Worm (Caenorhabditis elegans): ENCODE measurements around the gene peli-1.

DNA sequence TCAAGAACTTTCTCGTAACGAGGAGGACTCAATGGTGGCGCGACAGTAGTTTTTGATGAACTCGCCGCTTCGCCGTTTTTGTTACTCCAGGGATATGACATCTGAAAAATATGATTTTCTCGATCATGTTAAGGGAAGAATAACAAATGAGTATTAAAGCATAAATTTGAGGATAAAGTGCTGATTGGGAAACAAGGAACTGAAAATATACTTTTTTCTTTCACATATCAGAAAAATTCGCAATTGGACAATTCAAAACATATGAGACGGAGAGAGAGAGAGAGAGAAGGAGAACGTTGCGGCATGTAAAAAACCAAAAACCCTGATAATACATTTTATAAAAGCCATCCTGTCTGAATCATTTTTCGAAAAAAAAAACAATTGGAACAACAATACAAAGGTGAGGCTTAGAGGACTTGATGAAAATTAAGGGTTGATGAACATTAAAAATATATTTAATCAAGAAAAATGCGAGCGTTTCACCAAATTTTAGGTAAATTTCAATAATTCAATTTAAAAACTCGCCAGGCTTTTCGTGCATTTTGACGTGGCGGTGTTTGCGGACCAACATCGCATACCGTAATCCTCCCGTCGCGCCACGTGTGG, 44.9 kb upstream of the peli-1 start, which contains the start of the genes mut-14 and C14C11.2:
- TF ChIP-seq nhr-77 (tag; optimal IDR thresholded peaks at IDR 0.05): no peak
- TF ChIP-seq nhr-43 (tag; optimal IDR thresholded peaks at IDR 0.05; ENCODE audit: poor library complexity, severe bottlenecking): no peak
- no peak for TF ChIP-seq nhr-12 (tag; optimal IDR thresholded peaks at IDR 0.05)
- TF ChIP-seq pqm-1 (tag; optimal IDR thresholded peaks at IDR 0.05): no peak
- no peak for TF ChIP-seq skn-1 (tag; optimal IDR thresholded peaks at IDR 0.05)
- no peak for TF ChIP-seq mdl-1 (tag; optimal IDR thresholded peaks at IDR 0.05)

All from whole organism, L3 larva.